Worm (Caenorhabditis elegans) whole organism, young adult: ENCODE results near the gene fust-1.

Experiments used
- ama-1 ChIP-seq, 3 experiments: fragments of 150-350 bp in 1 of 3; sonication (generic microtip) in 2 of 3; optimal IDR thresholded peaks; 2 replicates each; lab custom pipeline; 2014 to 2018; ENCODE audit warnings: missing biosample characterization in 2 of 3, missing genetic modification characterization in 2 of 3, missing genetic modification reagents in 2 of 3
- aptf-2 ChIP-seq: fragments of 200-800 bp; sonication (Bioruptor generic); conservative IDR thresholded peaks from 2 replicates; pipeline ENCODE4 v1.3.6; 2022; ENCODE audit warnings: missing genetic modification reagents, missing genetic modification characterization, missing compliant biosample characterization
- athp-1 ChIP-seq: sonication (generic microtip); optimal IDR thresholded peaks from 2 replicates; lab custom pipeline; 2017; ENCODE audit warnings: mild to moderate bottlenecking, missing genetic modification characterization, missing compliant biosample characterization
- efl-1 ChIP-seq: fragments of 150-350 bp; optimal IDR thresholded peaks from 2 replicates; lab custom pipeline; 2014; ENCODE audit warnings: missing biosample characterization, missing genetic modification reagents, missing genetic modification characterization
- gei-17 ChIP-seq: fragments of 200-800 bp; sonication (Bioruptor generic); optimal IDR thresholded peaks from 2 replicates; lab custom pipeline; 2018; ENCODE audit warnings: mild to moderate bottlenecking, missing genetic modification characterization, missing compliant biosample characterization
- hlh-26 ChIP-seq: fragments of 200-800 bp; sonication (Bioruptor generic); conservative IDR thresholded peaks from 2 replicates; pipeline ENCODE4 v1.3.6; 2022; ENCODE audit warnings: missing genetic modification reagents, missing genetic modification characterization, missing compliant biosample characterization
- lag-1 ChIP-seq: fragments of 200-800 bp; sonication (Bioruptor generic); IDR thresholded peaks from 2 replicates; pipeline ENCODE4 v1.3.6; 2022; ENCODE audit warnings: missing genetic modification reagents, missing genetic modification characterization, missing compliant biosample characterization
- let-526 ChIP-seq: fragments of 200-800 bp; sonication (Bioruptor generic); IDR thresholded peaks from 2 replicates; pipeline ENCODE4 v1.3.6; 2022; ENCODE audit warnings: missing genetic modification reagents, missing genetic modification characterization, missing compliant biosample characterization
- madf-6 ChIP-seq: fragments of 200-800 bp; sonication (Bioruptor generic); IDR thresholded peaks from 2 replicates; pipeline ENCODE4 v1.3.6; 2022; ENCODE audit warnings: missing genetic modification reagents, missing genetic modification characterization, missing compliant biosample characterization
- nfyb-1 ChIP-seq: fragments of 200-800 bp; sonication (Bioruptor generic); IDR thresholded peaks from 2 replicates; pipeline ENCODE4 v1.3.6; 2022; ENCODE audit warnings: missing genetic modification reagents, missing genetic modification characterization, missing compliant biosample characterization
- pha-4 ChIP-seq: fragments of 150-350 bp; sonication (generic microtip); optimal IDR thresholded peaks from 2 replicates; lab custom pipeline; 2014; ENCODE audit warnings: missing biosample characterization, missing genetic modification reagents, missing genetic modification characterization
- unc-62 ChIP-seq: fragments of 150-350 bp; optimal IDR thresholded peaks from 2 replicates; lab custom pipeline; 2014; ENCODE audit warnings: missing biosample characterization, missing genetic modification reagents, missing genetic modification characterization
- ztf-18 ChIP-seq: sonication (generic microtip); optimal IDR thresholded peaks from 2 replicates; lab custom pipeline; 2016; ENCODE audit warnings: missing genotype, mild to moderate bottlenecking, missing genetic modification characterization, missing compliant biosample characterization
- ztf-26 ChIP-seq: sonication (generic microtip); optimal IDR thresholded peaks from 2 replicates; lab custom pipeline; 2017; ENCODE audit warnings: missing genetic modification characterization, missing compliant biosample characterization

- TF ChIP-seq madf-6 (GFP tag; lab: Robert Waterston, UW) (no peak), efl-1 (GFP tag; lab: Kevin White, UChicago) (no peak), ztf-26 (tag; lab: Kevin White, UChicago) (no peak), nfyb-1 (GFP tag; lab: Robert Waterston, UW) (no peak), lag-1 (GFP tag; lab: Robert Waterston, UW) (no peak), gei-17 (GFP tag; lab: Kevin White, UChicago) (no peak), ama-1 (optimal IDR thresholded peaks at IDR 0.05; lab: Kevin White, UChicago) (no peak), ama-1 (GFP tag; optimal IDR thresholded peaks at IDR 0.05; lab: Kevin White, UChicago) (no peak), aptf-2 (GFP tag; lab: Robert Waterston, UW) (no peak), let-526 (GFP tag; lab: Robert Waterston, UW) (no peak), unc-62 (no peak), pha-4 (tag; lab: Kevin White, UChicago) (no peak), ztf-18 (tag; lab: Kevin White, UChicago) (no peak), hlh-26 (GFP tag; lab: Robert Waterston, UW) (no peak), athp-1 (tag; lab: Kevin White, UChicago) (no peak)
Observed at ce11 chrII:7199308-7199707, 46.9 kb downstream of the fust-1 start, which contains the start of gene E04F6.6.
